Worm (Caenorhabditis elegans) whole organism, L3 larva: Measurements from ENCODE around the gene srg-69.

ENCODE experiments used
- ZK546.5 ChIP-seq: sonication (generic microtip); optimal IDR thresholded peaks from 2 replicates; lab custom pipeline; 2017; ENCODE audit warnings: missing biosample characterization, missing genetic modification characterization
- egl-27 ChIP-seq: sonication (generic microtip); optimal IDR thresholded peaks from 4 replicates; lab custom pipeline; 2017; ENCODE audit warnings: missing biosample characterization, missing genetic modification reagents, missing genetic modification characterization
- hmg-11 ChIP-seq: sonication (generic microtip); optimal IDR thresholded peaks from 2 replicates; lab custom pipeline; 2016; ENCODE audit warnings: missing genetic modification characterization, missing compliant biosample characterization
- pqm-1 ChIP-seq: fragments of 150-350 bp; optimal IDR thresholded peaks from 2 replicates; lab custom pipeline; 2017; ENCODE audit warnings: missing biosample characterization, missing genetic modification characterization, inconsistent platforms

ce11 chrII:5331677-5332303 is 23.7 kb upstream of the srg-69 start:
- no peak for TF ChIP-seq egl-27
- no peak for TF ChIP-seq ZK546.5 (tag; lab: Kevin White, UChicago)
- TF ChIP-seq hmg-11 (tag; lab: Kevin White, UChicago), result no peak
- peak; percentile 39 for TF ChIP-seq pqm-1 (tag; lab: Kevin White, UChicago)
